Fruit fly (Drosophila melanogaster): ENCODE results near the gene Ada3.
A peak's percentile ranks its signal among the peaks of the same experiment; 100 is the strongest.

Gene Ada3

DNA sequence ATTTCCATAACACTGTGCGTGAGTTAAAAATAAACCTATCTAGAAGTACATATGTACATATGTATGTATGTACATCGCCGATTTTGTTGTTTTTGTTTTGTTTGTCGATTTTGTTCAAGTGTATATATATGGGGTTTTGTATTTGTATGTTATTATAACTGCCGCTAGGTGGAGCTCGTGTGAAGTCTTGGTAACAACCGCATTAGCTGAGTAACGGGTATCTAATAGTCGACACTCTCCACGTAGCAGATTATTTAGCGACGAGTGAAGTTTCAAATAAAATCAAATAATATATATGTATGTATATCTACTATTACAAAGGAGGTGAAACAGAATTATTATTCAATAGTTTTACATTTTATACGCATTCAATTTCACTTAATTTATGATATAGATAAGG, 43.7 kb downstream of the Ada3 start (continued):
- TF ChIP-seq HLH54F (GFP tag; optimal IDR thresholded peaks at IDR 0.05): no peak
- TF ChIP-seq Opbp (GFP tag; IDR thresholded peaks at IDR 0.05; ENCODE audit: partially characterized antibody): no peak
- TF ChIP-seq HLH4C (GFP tag; IDR thresholded peaks at IDR 0.05; ENCODE audit: partially characterized antibody): peak; percentile 67
- no peak for TF ChIP-seq maf-S (GFP tag; optimal IDR thresholded peaks at IDR 0.05)
- TF ChIP-seq tna (GFP tag; IDR thresholded peaks at IDR 0.05; ENCODE audit: partially characterized antibody): peak; percentile 52; the same call in 1 of the 2 replicates
- TF ChIP-seq Meics (GFP tag; optimal IDR thresholded peaks at IDR 0.05): no peak
- no peak for TF ChIP-seq gce (GFP tag; IDR thresholded peaks at IDR 0.05)
- peak; percentile 87 for TF ChIP-seq CTCF (GFP tag; optimal IDR thresholded peaks at IDR 0.05)
- TF ChIP-seq Ada2b (GFP tag; IDR thresholded peaks at IDR 0.05): no peak
- no peak for TF ChIP-seq CG13775 (GFP tag; optimal IDR thresholded peaks at IDR 0.05)
- no peak for TF ChIP-seq CG3407 (GFP tag; optimal IDR thresholded peaks at IDR 0.05)
- TF ChIP-seq CG14860 (GFP tag; IDR thresholded peaks at IDR 0.05; ENCODE audit: partially characterized antibody): peak; percentile 54; the same call in 1 of the 3 replicates
- TF ChIP-seq zf30C (GFP tag; optimal IDR thresholded peaks at IDR 0.05): peak; percentile 7
- TF ChIP-seq D19B (GFP tag; optimal IDR thresholded peaks at IDR 0.05): peak; percentile 22
- peak; percentile 58 for TF ChIP-seq CG16813 (GFP tag; IDR thresholded peaks at IDR 0.05; ENCODE audit: partially characterized antibody)
- TF ChIP-seq Aef1 (GFP tag; IDR thresholded peaks at IDR 0.05): no peak

DNA sequence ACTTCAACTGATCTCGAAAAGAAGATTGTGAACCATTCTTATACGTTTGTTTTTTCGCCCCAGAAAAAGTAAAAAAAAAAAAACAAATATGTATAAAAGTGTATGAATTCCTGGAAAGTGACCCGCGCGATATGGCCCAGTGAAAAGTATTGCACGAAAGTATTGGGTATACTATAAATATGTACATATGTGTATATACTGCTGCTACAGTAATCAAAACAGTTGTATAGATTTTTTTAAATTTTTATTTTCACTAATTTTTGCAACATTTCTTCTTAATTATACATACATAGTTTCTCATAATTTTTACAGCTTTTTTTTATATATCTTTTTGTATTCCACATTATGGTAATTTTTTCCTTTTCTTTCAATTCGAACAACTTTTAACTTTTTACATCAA, 44.6 kb downstream of the Ada3 start, which contains the start of gene CG43133:
TSS of gene CG43133 (minus strand) at position 11 of the 400 bp plus-strand sequence.
- TF ChIP-seq lbe (GFP tag; optimal IDR thresholded peaks at IDR 0.05): no peak
- no peak for TF ChIP-seq nerfin-2 (GFP tag; IDR thresholded peaks at IDR 0.05; ENCODE audit: partially characterized antibody)
- no peak for TF ChIP-seq ssp (GFP tag; IDR thresholded peaks at IDR 0.05)
- no peak for TF ChIP-seq CG2678 (tag; optimal IDR thresholded peaks at IDR 0.05)
- no peak for TF ChIP-seq CG6813 (GFP tag; optimal IDR thresholded peaks at IDR 0.05)
- TF ChIP-seq Rx (GFP tag; IDR thresholded peaks at IDR 0.05): no peak
- TF ChIP-seq CG4360 (GFP tag; IDR thresholded peaks at IDR 0.05): no peak
- TF ChIP-seq da (GFP tag; optimal IDR thresholded peaks at IDR 0.05): no peak
- no peak for TF ChIP-seq CG10959 (GFP tag; IDR thresholded peaks at IDR 0.05)
- TF ChIP-seq CG18764 (GFP tag; optimal IDR thresholded peaks at IDR 0.05): no peak
- TF ChIP-seq sim (GFP tag; IDR thresholded peaks at IDR 0.05): no peak
- TF ChIP-seq NC2β (GFP tag; optimal IDR thresholded peaks at IDR 0.05): no peak
- TF ChIP-seq hb (GFP tag; IDR thresholded peaks at IDR 0.05; ENCODE audit: partially characterized antibody): no peak
- TF ChIP-seq Aef1 (GFP tag; IDR thresholded peaks at IDR 0.05): no peak
- no peak for TF ChIP-seq Usf (GFP tag; optimal IDR thresholded peaks at IDR 0.05)
- TF ChIP-seq CG8765 (GFP tag; IDR thresholded peaks at IDR 0.05): no peak
- TF ChIP-seq CG9797 (GFP tag; optimal IDR thresholded peaks at IDR 0.05): no peak
- no peak for TF ChIP-seq shn (GFP tag; optimal IDR thresholded peaks at IDR 0.05)
- TF ChIP-seq sd (tag; optimal IDR thresholded peaks at IDR 0.05): no peak
- TF ChIP-seq CG1647 (GFP tag; optimal IDR thresholded peaks at IDR 0.05): no peak

DNA sequence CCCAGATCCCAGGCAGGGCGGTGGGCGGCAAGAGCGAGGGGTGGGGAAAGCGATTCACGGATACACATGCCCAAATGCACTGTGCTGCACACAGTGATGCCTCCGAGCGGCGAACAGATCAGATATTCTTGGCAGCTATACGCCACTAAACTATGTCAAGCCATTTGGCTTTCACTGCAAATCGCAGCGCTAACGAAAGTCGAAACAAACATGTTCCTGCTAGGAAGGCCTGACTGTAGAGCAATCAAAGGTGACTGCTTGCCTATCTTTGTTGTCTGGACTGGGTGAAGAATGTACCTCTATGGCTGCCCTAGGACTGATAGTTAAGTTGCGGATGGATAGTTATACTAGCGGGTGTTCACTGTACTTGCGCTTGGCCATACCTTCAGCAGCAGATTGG, 50.5 kb downstream of the Ada3 start:
- TF ChIP-seq Taf1 (GFP tag; IDR thresholded peaks at IDR 0.05) (0 out of 2 replicates have a peak, but pooled peaks have one; percentile 32), slbo (GFP tag; IDR thresholded peaks at IDR 0.05) (peak; percentile 34), hkb (optimal IDR thresholded peaks at IDR 0.05) (no peak), hkb (GFP tag; IDR thresholded peaks at IDR 0.05) (peak; percentile 53), CG11093 (GFP tag; IDR thresholded peaks at IDR 0.05) (peak; percentile 27; the same call in 1 of the 3 replicates), CG6689 (GFP tag; IDR thresholded peaks at IDR 0.05) (no peak), CG17328 (GFP tag; IDR thresholded peaks at IDR 0.05) (peak; percentile 44; the same call in 1 of the 2 replicates), NC2α (GFP tag; optimal IDR thresholded peaks at IDR 0.05) (no peak), Rx (GFP tag; IDR thresholded peaks at IDR 0.05) (no peak), dysf (GFP tag; IDR thresholded peaks at IDR 0.05) (0 out of 3 replicates have a peak, but pooled peaks have one; percentile 25), gem (tag; optimal IDR thresholded peaks at IDR 0.05) (peak; percentile 3), pan (optimal IDR thresholded peaks at IDR 0.05) (no peak), pan (GFP tag; optimal IDR thresholded peaks at IDR 0.05 in 1 of 2, IDR thresholded peaks at IDR 0.05 in 1 of 2) (peak in 1 of 2 experiments; percentile 63), Doc2 (GFP tag; IDR thresholded peaks at IDR 0.05) (no peak), Ets65A (GFP tag) (peak; percentile 62), CG13287 (GFP tag; IDR thresholded peaks at IDR 0.05; ENCODE audit: partially characterized antibody) (no peak), so (GFP tag; IDR thresholded peaks at IDR 0.05) (0 out of 3 replicates have a peak, but pooled peaks have one; percentile 12), CG4328 (GFP tag; optimal IDR thresholded peaks at IDR 0.05) (no peak), Ada2b (GFP tag; IDR thresholded peaks at IDR 0.05) (0 out of 2 replicates have a peak, but pooled peaks have one; percentile 33)

All from whole organism, embryonic.